Worm (Caenorhabditis elegans): ENCODE results near the gene nep-9.

DNA sequence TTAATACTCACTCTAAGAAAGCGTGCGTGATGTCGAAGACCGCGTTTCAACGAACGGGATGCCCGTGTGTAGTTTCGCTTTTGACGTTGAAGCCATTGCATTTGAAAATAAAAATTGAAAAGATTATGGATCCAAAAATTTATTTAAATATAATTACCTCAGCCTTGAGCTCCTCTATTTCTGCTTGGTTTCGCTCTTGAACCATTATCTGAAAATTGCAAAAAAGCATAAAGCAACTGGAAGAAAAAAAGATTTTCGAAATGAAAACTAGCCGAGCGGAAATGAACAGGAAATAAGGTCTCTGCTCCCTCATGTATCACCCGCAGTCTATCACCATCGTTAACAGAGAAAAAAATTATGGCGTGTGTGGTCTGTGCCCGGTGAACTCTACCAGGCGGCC lies 32.0 kb downstream of the nep-9 start, which contains the start of gene Y49F6C.6:
- TF ChIP-seq lsy-2 (tag; optimal IDR thresholded peaks at IDR 0.05) (no peak), pha-4 (tag; optimal IDR thresholded peaks at IDR 0.05) (no peak), mep-1 (tag; optimal IDR thresholded peaks at IDR 0.05) (no peak), nhr-237 (tag; optimal IDR thresholded peaks at IDR 0.05) (no peak), ztf-11 (tag; optimal IDR thresholded peaks at IDR 0.05) (no peak), ham-2 (GFP tag; optimal IDR thresholded peaks at IDR 0.05) (no peak), unc-39 (tag; optimal IDR thresholded peaks at IDR 0.05) (no peak), elt-3 (tag; optimal IDR thresholded peaks at IDR 0.05) (no peak)

All from whole organism, mixed stage, embryonic.